Worm (Caenorhabditis elegans): ENCODE measurements around the gene ttc-37.

The ttc-37 gene

ce11 chrV:5237116-5237515, 32.8 kb downstream of the ttc-37 start, which contains the start of gene cest-35.2:
TSS of gene cest-35.2 (minus strand) at chrV:5237216.
- no peak for TF ChIP-seq daf-12 (tag; optimal IDR thresholded peaks at IDR 0.05)
- no peak for TF ChIP-seq nhr-67 (tag; optimal IDR thresholded peaks at IDR 0.05)
- TF ChIP-seq egl-5 (tag; optimal IDR thresholded peaks at IDR 0.05): no peak
- no peak for TF ChIP-seq nhr-76 (tag; optimal IDR thresholded peaks at IDR 0.05)
- TF ChIP-seq fkh-10 (GFP tag; optimal IDR thresholded peaks at IDR 0.05): no peak
- no peak for TF ChIP-seq nhr-28 (tag; optimal IDR thresholded peaks at IDR 0.05)
- TF ChIP-seq lsy-12 (tag; optimal IDR thresholded peaks at IDR 0.05): no peak
- no peak for TF ChIP-seq hmg-11 (tag; optimal IDR thresholded peaks at IDR 0.05)
- TF ChIP-seq R02D3.7 (tag; optimal IDR thresholded peaks at IDR 0.05): no peak
- TF ChIP-seq nhr-237 (tag; optimal IDR thresholded peaks at IDR 0.05): no peak
- TF ChIP-seq nhr-77 (tag; optimal IDR thresholded peaks at IDR 0.05): no peak
- no peak for TF ChIP-seq elt-1 (tag; optimal IDR thresholded peaks at IDR 0.05)
- no peak for TF ChIP-seq fos-1 (tag; optimal IDR thresholded peaks at IDR 0.05)
- TF ChIP-seq zag-1 (tag; optimal IDR thresholded peaks at IDR 0.05): no peak
- TF ChIP-seq snpc-4 (tag; optimal IDR thresholded peaks at IDR 0.05): no peak
- TF ChIP-seq ceh-16 (tag; optimal IDR thresholded peaks at IDR 0.05): no peak
- no peak for TF ChIP-seq nfya-1 (tag; optimal IDR thresholded peaks at IDR 0.05; ENCODE audit: insufficient read depth)

ce11 chrV:5239404-5239803, 35.1 kb downstream of the ttc-37 start, which contains the start of gene C52A10.3:
TSS of gene C52A10.3 (minus strand) at chrV:5239504.
- TF ChIP-seq sea-2 (GFP tag; optimal IDR thresholded peaks at IDR 0.05) (no peak), ZK546.5 (tag; optimal IDR thresholded peaks at IDR 0.05) (no peak), unc-39 (tag; optimal IDR thresholded peaks at IDR 0.05) (no peak), ceh-16 (tag; optimal IDR thresholded peaks at IDR 0.05) (no peak), zag-1 (tag; optimal IDR thresholded peaks at IDR 0.05) (no peak), mml-1 (tag; optimal IDR thresholded peaks at IDR 0.05) (no peak), skn-1 (tag; optimal IDR thresholded peaks at IDR 0.05) (no peak), lin-15B (tag; optimal IDR thresholded peaks at IDR 0.05) (no peak), egl-27 (tag; optimal IDR thresholded peaks at IDR 0.05) (no peak), nhr-12 (tag; optimal IDR thresholded peaks at IDR 0.05) (no peak), elt-1 (tag; optimal IDR thresholded peaks at IDR 0.05) (no peak), mdl-1 (tag; optimal IDR thresholded peaks at IDR 0.05) (no peak), pqm-1 (tag; optimal IDR thresholded peaks at IDR 0.05) (no peak)

DNA sequence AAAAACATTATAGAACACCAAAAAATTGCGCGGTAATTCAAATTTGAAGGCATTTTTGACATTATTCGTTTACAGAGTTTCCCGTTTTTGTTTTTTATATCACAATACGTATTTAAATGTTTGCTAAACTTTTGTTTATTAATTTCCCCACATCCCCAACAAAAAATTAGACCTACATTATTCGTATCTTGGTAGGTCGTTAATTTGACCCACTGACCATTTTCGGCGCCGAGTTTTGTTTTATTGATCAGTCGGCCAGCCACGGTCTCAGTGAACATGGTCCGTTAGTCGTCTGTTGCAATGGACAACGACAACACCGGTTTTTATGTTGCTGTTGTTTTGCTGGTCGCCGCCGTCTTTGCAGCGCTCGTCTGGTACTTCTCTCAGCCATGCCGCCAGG, 35.6 kb downstream of the ttc-37 start, which contains the start of gene B0238.15:
Gene B0238.15, plus strand, starts transcription at position 301 of the 400 bp plus-strand sequence.
- TF ChIP-seq mml-1 (tag; optimal IDR thresholded peaks at IDR 0.05) (no peak), fkh-10 (GFP tag; optimal IDR thresholded peaks at IDR 0.05) (no peak), skn-1 (tag; optimal IDR thresholded peaks at IDR 0.05) (no peak), nhr-23 (tag; optimal IDR thresholded peaks at IDR 0.05) (no peak), nhr-67 (tag; optimal IDR thresholded peaks at IDR 0.05) (no peak), egl-27 (tag; optimal IDR thresholded peaks at IDR 0.05) (no peak), fkh-2 (tag; optimal IDR thresholded peaks at IDR 0.05) (no peak), ama-1 (optimal IDR thresholded peaks at IDR 0.05) (no peak), snpc-4 (tag; optimal IDR thresholded peaks at IDR 0.05) (no peak), unc-62 (GFP tag; optimal IDR thresholded peaks at IDR 0.05) (no peak), nhr-25 (tag; optimal IDR thresholded peaks at IDR 0.05) (no peak), nhr-28 (tag; optimal IDR thresholded peaks at IDR 0.05) (no peak), elt-3 (tag; optimal IDR thresholded peaks at IDR 0.05) (no peak), lin-39 (tag; optimal IDR thresholded peaks at IDR 0.05) (no peak), ceh-28 (tag; optimal IDR thresholded peaks at IDR 0.05) (no peak), ztf-4 (tag; optimal IDR thresholded peaks at IDR 0.05) (no peak), tbx-2 (tag; optimal IDR thresholded peaks at IDR 0.05) (no peak), mdl-1 (tag; optimal IDR thresholded peaks at IDR 0.05) (no peak), ceh-9 (tag; optimal IDR thresholded peaks at IDR 0.05) (no peak), ztf-11 (tag; optimal IDR thresholded peaks at IDR 0.05) (no peak)

DNA sequence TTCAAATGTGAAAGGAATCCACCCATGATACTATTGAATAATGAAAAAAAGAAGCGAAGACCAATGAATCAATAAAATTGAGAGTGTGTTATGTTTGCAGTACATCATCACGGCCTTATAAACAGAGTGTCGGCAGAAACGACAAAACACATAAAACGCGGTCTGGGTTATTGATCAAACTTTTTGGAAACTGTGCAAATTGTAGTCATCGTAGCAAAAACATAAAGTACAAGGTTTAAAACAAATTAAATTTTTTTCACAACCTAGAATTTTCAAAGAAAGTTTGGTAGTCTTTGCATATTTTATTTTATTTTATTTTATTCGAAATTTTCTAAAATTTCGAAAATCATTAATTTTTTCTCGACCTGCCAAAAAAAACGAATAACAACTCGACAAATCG, 38.8 kb downstream of the ttc-37 start, which contains the start of gene cest-35.1:
Gene cest-35.1, minus strand, starts transcription at position 101 of the 400 bp plus-strand sequence.
- TF ChIP-seq nhr-12 (tag; optimal IDR thresholded peaks at IDR 0.05) (no peak), elt-2 (tag; optimal IDR thresholded peaks at IDR 0.05) (no peak), nhr-43 (tag; optimal IDR thresholded peaks at IDR 0.05; ENCODE audit: poor library complexity, severe bottlenecking) (no peak), nhr-77 (tag; optimal IDR thresholded peaks at IDR 0.05) (no peak), sea-2 (GFP tag; optimal IDR thresholded peaks at IDR 0.05) (no peak), R02D3.7 (tag; optimal IDR thresholded peaks at IDR 0.05) (no peak), nhr-25 (tag; optimal IDR thresholded peaks at IDR 0.05) (no peak), egl-27 (tag; optimal IDR thresholded peaks at IDR 0.05) (no peak), ZK546.5 (tag; optimal IDR thresholded peaks at IDR 0.05) (no peak), elt-3 (tag; optimal IDR thresholded peaks at IDR 0.05) (no peak), pqm-1 (tag; optimal IDR thresholded peaks at IDR 0.05) (no peak), ztf-4 (tag; optimal IDR thresholded peaks at IDR 0.05) (no peak), ceh-82 (tag; optimal IDR thresholded peaks at IDR 0.05) (no peak)
